Worm (Caenorhabditis elegans) whole organism, L4 larva: Measurements from ENCODE around the gene nfm-1.
A peak's percentile ranks its signal among the peaks of the same experiment; 100 is the strongest.

ENCODE experiments used
- F44E2.7 ChIP-seq: fragments of 200-800 bp; sonication (Bioruptor generic); IDR thresholded peaks from 2 replicates; pipeline ENCODE4 v2.1.2; 2022; ENCODE audit warnings: missing genetic modification characterization, missing compliant biosample characterization
- Y48G9A.11 ChIP-seq: fragments of 200-800 bp; sonication (Bioruptor generic); IDR thresholded peaks from 2 replicates; pipeline ENCODE4 v1.3.6; 2022; ENCODE audit warnings: missing genetic modification reagents, missing genetic modification characterization, missing compliant biosample characterization
- aha-1 ChIP-seq: fragments of 150-350 bp; peaks from one replicate; lab custom pipeline; 2014; ENCODE audit warnings: missing biosample characterization, missing genetic modification characterization
- daf-16 ChIP-seq, 3 experiments: sonication (generic microtip); optimal IDR thresholded peaks; 2 replicates each; lab custom pipeline; 2016 to 2017; ENCODE audit warnings: missing genetic modification characterization in 3 of 3, missing genetic modification reagents in 3 of 3, mild to moderate bottlenecking in 2 of 3, missing compliant biosample characterization in 2 of 3, missing biosample characterization in 1 of 3, moderate library complexity in 1 of 3
- dmd-6 ChIP-seq: fragments of 200-800 bp; sonication (Bioruptor generic); IDR thresholded peaks from 2 replicates; pipeline ENCODE4 v1.3.6; 2022; ENCODE audit warnings: missing genetic modification reagents, missing genetic modification characterization, missing compliant biosample characterization
- dmd-9 ChIP-seq: fragments of 200-800 bp; sonication (Bioruptor generic); IDR thresholded peaks from 2 replicates; pipeline ENCODE4 v1.3.6; 2022; ENCODE audit warnings: missing genetic modification reagents, missing genetic modification characterization, missing compliant biosample characterization
- dpl-1 ChIP-seq: fragments of 150-350 bp; optimal IDR thresholded peaks from 2 replicates; lab custom pipeline; 2014; ENCODE audit warnings: missing biosample characterization, missing genetic modification reagents, missing genetic modification characterization
- egl-43 ChIP-seq: fragments of 200-800 bp; sonication (Bioruptor generic); IDR thresholded peaks from 2 replicates; pipeline ENCODE4 v1.3.6; 2022; ENCODE audit warnings: missing genetic modification reagents, missing genetic modification characterization, missing compliant biosample characterization
- gei-8 ChIP-seq: fragments of 200-800 bp; sonication (Bioruptor generic); optimal IDR thresholded peaks from 2 replicates; lab custom pipeline; 2018; ENCODE audit warnings: mild to moderate bottlenecking, missing genetic modification characterization, missing compliant biosample characterization
- hlh-11 ChIP-seq: fragments of 200-800 bp; sonication (Bioruptor generic); optimal IDR thresholded peaks from 2 replicates; lab custom pipeline; 2018; ENCODE audit warnings: mild to moderate bottlenecking, missing genetic modification characterization, missing compliant biosample characterization
- hlh-30 ChIP-seq: sonication (generic microtip); optimal IDR thresholded peaks from 2 replicates; lab custom pipeline; 2017; ENCODE audit warnings: antibody characterized with exemption, mild to moderate bottlenecking, missing genetic modification characterization, missing compliant biosample characterization; ENCODE audit not compliant: insufficient read depth
- lim-7 ChIP-seq: fragments of 200-800 bp; sonication (Bioruptor generic); IDR thresholded peaks from 2 replicates; pipeline ENCODE4 v1.3.6; 2022; ENCODE audit warnings: missing genetic modification characterization, missing compliant biosample characterization
- lin-38 ChIP-seq: fragments of 200-800 bp; sonication (Bioruptor generic); IDR thresholded peaks from 2 replicates; pipeline ENCODE4 v1.3.6; 2022; ENCODE audit warnings: missing genetic modification reagents, missing genetic modification characterization, missing compliant biosample characterization
- lir-3 ChIP-seq: sonication (generic microtip); optimal IDR thresholded peaks from 2 replicates; lab custom pipeline; 2016; ENCODE audit warnings: mild to moderate bottlenecking, missing genetic modification characterization, missing compliant biosample characterization
- madf-9 ChIP-seq: fragments of 200-800 bp; sonication (Bioruptor generic); conservative IDR thresholded peaks from 2 replicates; pipeline ENCODE4 v1.3.6; 2022; ENCODE audit warnings: missing genetic modification reagents, missing genetic modification characterization, missing compliant biosample characterization
- mes-2 ChIP-seq: sonication (generic microtip); optimal IDR thresholded peaks from 2 replicates; lab custom pipeline; 2016; ENCODE audit warnings: missing genotype, mild to moderate bottlenecking, missing genetic modification characterization, missing compliant biosample characterization; ENCODE audit not compliant: poor library complexity, severe bottlenecking
- rbr-2 ChIP-seq: sonication (generic microtip); optimal IDR thresholded peaks from 2 replicates; lab custom pipeline; 2016; ENCODE audit warnings: missing genotype, missing genetic modification characterization, missing compliant biosample characterization
- sdz-12 ChIP-seq: fragments of 200-800 bp; sonication (Bioruptor generic); optimal IDR thresholded peaks from 2 replicates; lab custom pipeline; 2018; ENCODE audit warnings: mild to moderate bottlenecking, missing genetic modification characterization, missing compliant biosample characterization
- set-16 ChIP-seq: fragments of 200-800 bp; sonication (Bioruptor generic); IDR thresholded peaks from 2 replicates; pipeline ENCODE4 v1.3.6; 2022; ENCODE audit warnings: missing genetic modification reagents, missing genetic modification characterization, missing compliant biosample characterization
- unc-39 ChIP-seq: sonication (generic microtip); optimal IDR thresholded peaks from 2 replicates; lab custom pipeline; 2017; ENCODE audit warnings: missing biosample characterization, missing genetic modification characterization
- unc-62 ChIP-seq, 3 experiments: fragments of 150-350 bp in 1 of 3; sonication (generic microtip); optimal IDR thresholded peaks in 2 of 3; peaks in 1 of 3; 1 replicate in 1 of 3; 2 replicates in 2 of 3; lab custom pipeline; 2014 to 2017; ENCODE audit warnings: missing biosample characterization in 3 of 3, missing genetic modification characterization in 3 of 3, missing genetic modification reagents in 3 of 3, missing genotype in 1 of 3
- zag-1 ChIP-seq: fragments of 150-350 bp; optimal IDR thresholded peaks from 2 replicates; lab custom pipeline; 2014; ENCODE audit warnings: missing biosample characterization, missing genetic modification characterization

The nfm-1 gene

DNA sequence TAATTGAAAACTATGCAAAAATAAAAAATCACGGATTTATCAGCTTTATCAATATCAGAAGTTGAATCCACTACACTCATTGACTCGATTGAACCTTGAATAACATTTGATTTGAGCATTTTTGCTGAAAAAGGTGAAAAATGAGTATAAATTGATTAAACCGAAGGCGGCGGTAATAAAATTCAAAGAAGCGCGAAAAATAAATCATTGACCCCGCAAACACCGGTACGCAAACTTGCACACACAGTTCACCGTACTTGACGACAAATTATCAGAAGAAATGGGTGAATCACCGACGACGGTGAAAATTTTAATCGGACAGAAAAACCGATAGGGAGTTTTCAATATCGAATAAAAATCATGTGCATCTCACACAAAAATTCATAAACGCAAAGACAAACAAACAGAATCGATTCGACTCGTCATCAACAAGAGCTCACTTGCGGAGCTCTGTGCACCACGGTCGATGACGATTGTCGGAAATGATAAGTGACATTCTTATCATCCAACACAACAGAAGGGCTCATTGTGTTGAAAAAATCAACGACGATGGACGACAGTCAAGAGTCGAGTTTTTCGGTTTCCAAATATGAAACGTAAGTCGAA is 9.7 kb upstream of the nfm-1 start, which contains the start of the genes wht-7 and Y42G9A.1 (continued):
- TF ChIP-seq hlh-30 (tag; lab: Kevin White, UChicago) (peak; percentile 48), madf-9 (GFP tag; lab: Robert Waterston, UW) (no peak), mes-2 (no peak), lin-38 (no peak), lim-7 (GFP tag; lab: Robert Waterston, UW) (no peak), lir-3 (tag; lab: Kevin White, UChicago) (no peak), sdz-12 (GFP tag; lab: Kevin White, UChicago) (no peak)

DNA sequence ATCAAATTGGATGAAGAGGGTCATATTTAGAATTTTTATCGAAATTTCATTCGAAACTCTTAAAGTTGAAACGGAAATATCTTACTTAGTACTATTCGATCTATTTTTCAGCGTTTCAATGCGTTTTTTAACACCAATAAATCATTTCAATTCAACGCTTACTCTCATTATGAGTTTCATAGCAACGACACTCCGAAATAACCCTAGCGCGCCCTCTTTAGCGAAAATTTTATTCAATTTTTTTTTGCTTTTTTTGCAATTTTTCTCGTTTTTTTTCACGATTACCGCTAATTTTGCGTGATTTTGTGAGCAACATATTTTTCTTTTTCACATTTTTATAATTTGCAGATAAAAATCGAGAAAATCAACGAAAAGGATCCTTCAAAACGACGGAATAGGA is 7.2 kb upstream of the nfm-1 start:
- peak; percentile 71; the same call in 1 of the 2 replicates for TF ChIP-seq Y48G9A.11

DNA sequence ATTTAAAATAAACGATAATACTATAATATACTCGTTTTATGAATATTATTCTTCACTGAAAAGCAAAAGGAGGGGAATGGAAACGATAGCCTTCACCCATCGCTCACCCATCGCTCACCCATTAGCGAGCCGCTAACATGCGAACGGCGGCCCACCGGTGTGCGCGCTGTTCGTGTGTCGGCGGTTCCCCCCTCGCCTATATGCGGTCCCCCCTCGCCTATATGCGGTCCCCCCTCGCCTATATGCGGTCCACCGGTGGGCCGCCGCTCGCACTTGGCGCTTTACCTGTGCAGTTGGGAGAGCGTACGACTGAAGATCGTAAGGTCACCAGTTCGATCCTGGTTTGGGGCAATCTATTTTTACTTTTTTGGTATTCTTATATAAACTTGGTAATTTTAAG is 6.1 kb upstream of the nfm-1 start:
- TF ChIP-seq set-16 (peak; percentile 93), egl-43 (GFP tag; lab: Robert Waterston, UW) (0 out of 2 replicates have a peak, but pooled peaks have one; percentile 17)
- TF ChIP-seq, all 104 proteins: peak for 2; not testable (repeated sequence) for 102

ce11 chrIII:6154586-6154985 is 4.7 kb upstream of the nfm-1 start:
- TF ChIP-seq unc-62 (GFP tag; optimal IDR thresholded peaks at IDR 0.05 in 1 of 2; lab: Kevin White, UChicago) (peak in 1 of 2 experiments; percentile 76), unc-62 (tag; optimal IDR thresholded peaks at IDR 0.05; lab: Kevin White, UChicago) (no peak), aha-1 (tag; lab: Kevin White, UChicago) (peak; percentile 67), F44E2.7 (GFP tag; lab: Robert Waterston, UW) (no peak)

- no peak for TF ChIP-seq unc-62 (GFP tag; optimal IDR thresholded peaks at IDR 0.05 in 1 of 2; lab: Kevin White, UChicago)
- TF ChIP-seq unc-62 (tag; optimal IDR thresholded peaks at IDR 0.05; lab: Kevin White, UChicago): no peak
- TF ChIP-seq gei-8 (GFP tag; lab: Kevin White, UChicago): no peak
- TF ChIP-seq dpl-1: no peak
- no peak for TF ChIP-seq dmd-6 (GFP tag; lab: Robert Waterston, UW)
- TF ChIP-seq dmd-9 (GFP tag; lab: Robert Waterston, UW): no peak
- no peak for TF ChIP-seq hlh-11 (tag; lab: Kevin White, UChicago)
- TF ChIP-seq sdz-12 (GFP tag; lab: Kevin White, UChicago): no peak
- TF ChIP-seq unc-39: no peak
- TF ChIP-seq, all 104 proteins: peak for 0
Observed at ce11 chrIII:6155787-6156186, 3.5 kb upstream of the nfm-1 start.

ce11 chrIII:6157708-6158321 is 1.4 kb upstream of the nfm-1 start, which contains the start of gene anmt-2:
anmt-2 (minus strand) TSS chrIII:6157758.
- TF ChIP-seq zag-1 (tag; lab: Kevin White, UChicago) (no peak), set-16 (peak; percentile 45; the same call in 1 of the 2 replicates), hlh-11 (tag; lab: Kevin White, UChicago) (peak; percentile 30), lim-7 (GFP tag; lab: Robert Waterston, UW) (peak; percentile 16; the same call in 1 of the 2 replicates), daf-16 (GFP tag; optimal IDR thresholded peaks at IDR 0.05; lab: Kevin White, UChicago) (peak in 1 of 2 experiments; percentile 56), daf-16 (tag; optimal IDR thresholded peaks at IDR 0.05; lab: Kevin White, UChicago) (no peak)

ce11 chrIII:6163381-6163780 is 4.1 kb downstream of the nfm-1 start:
- TF ChIP-seq rbr-2 (tag; lab: Kevin White, UChicago) (no peak), dmd-6 (GFP tag; lab: Robert Waterston, UW) (peak; percentile 75)
- TF ChIP-seq, all 104 proteins: peak for 1
